Worm (Caenorhabditis elegans) whole organism, young adult: Measurements from ENCODE around the gene M03F8.1.

ENCODE experiments used
- dpl-1 ChIP-seq: fragments of 150-350 bp; optimal IDR thresholded peaks from 2 replicates; lab custom pipeline; 2014; ENCODE audit warnings: missing biosample characterization, missing genetic modification reagents, missing genetic modification characterization
- nhr-90 ChIP-seq: sonication (generic microtip); optimal IDR thresholded peaks from 2 replicates; lab custom pipeline; 2016; ENCODE audit warnings: missing genotype, mild to moderate bottlenecking, missing genetic modification characterization, missing compliant biosample characterization
- snpc-4 ChIP-seq, 5 experiments: fragments of 150-350 bp in 1 of 5; sonication (generic microtip) in 4 of 5; optimal IDR thresholded peaks; 2 replicates each; lab custom pipeline; 2014 to 2018; ENCODE audit warnings: missing genetic modification characterization in 5 of 5, missing biosample characterization in 3 of 5, antibody characterized with exemption in 2 of 5, mild to moderate bottlenecking in 2 of 5, missing compliant biosample characterization in 2 of 5, missing genotype in 2 of 5, moderate library complexity in 2 of 5, missing genetic modification reagents in 1 of 5

DNA sequence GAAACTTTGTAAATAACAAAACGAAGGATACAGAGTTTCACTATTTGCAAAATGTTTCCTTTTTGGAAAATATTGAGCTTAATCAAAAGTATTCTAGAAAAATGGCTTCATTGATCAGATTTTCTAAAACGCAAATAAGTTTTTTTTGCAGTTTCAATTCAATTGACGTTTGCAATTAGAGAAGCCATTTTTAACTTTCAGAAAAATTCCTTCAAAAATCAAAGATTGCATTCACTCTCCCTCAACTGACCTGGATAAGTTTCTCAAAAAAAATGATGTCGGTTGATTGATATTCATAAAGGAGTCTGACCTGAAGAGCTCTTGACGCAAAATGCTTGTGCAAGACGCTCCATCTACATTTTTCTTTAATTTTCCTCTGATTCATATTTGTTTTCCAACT, 22.5 kb downstream of the M03F8.1 start:
- TF ChIP-seq dpl-1 (GFP tag; lab: Kevin White, UChicago) (no peak), snpc-4 (GFP tag; optimal IDR thresholded peaks at IDR 0.05; lab: Kevin White, UChicago) (no peak), snpc-4 (tag; optimal IDR thresholded peaks at IDR 0.05; lab: Kevin White, UChicago) (no peak), nhr-90 (tag; lab: Kevin White, UChicago) (no peak)
